Fruit fly (Drosophila melanogaster) whole organism, embryonic: ENCODE results near the gene CG3902.
A peak's percentile ranks its signal among the peaks of the same experiment; 100 is the strongest.

Experiments used
- CG6791 ChIP-seq: fragments of 200-800 bp; sonication (Bioruptor generic); IDR thresholded peaks from 3 replicates; pipeline ENCODE4 v1.3.6; 2022; ENCODE audit warnings: missing biosample characterization, missing genetic modification characterization; ENCODE audit not compliant: partially characterized antibody
- CG8765 ChIP-seq: fragments of 200-800 bp; sonication (Bioruptor generic); IDR thresholded peaks from 2 replicates; pipeline ENCODE4 v1.3.6; 2022; ENCODE audit warnings: missing biosample characterization, missing genetic modification characterization
- odd ChIP-seq: fragments of 200-800 bp; sonication (Bioruptor generic); optimal IDR thresholded peaks from 2 replicates; lab custom pipeline; 2017; ENCODE audit warnings: missing biosample characterization, mild to moderate bottlenecking, missing genetic modification characterization
- pita ChIP-seq: fragments of 200-800 bp; sonication (Bioruptor generic); optimal IDR thresholded peaks from 2 replicates; lab custom pipeline; 2017; ENCODE audit warnings: missing biosample characterization, mild to moderate bottlenecking, missing genetic modification characterization
- tap ChIP-seq: fragments of 200-800 bp; optimal IDR thresholded peaks from 3 replicates; lab custom pipeline; 2019; ENCODE audit warnings: missing biosample characterization, mild to moderate bottlenecking, missing genetic modification characterization, moderate library complexity

DNA sequence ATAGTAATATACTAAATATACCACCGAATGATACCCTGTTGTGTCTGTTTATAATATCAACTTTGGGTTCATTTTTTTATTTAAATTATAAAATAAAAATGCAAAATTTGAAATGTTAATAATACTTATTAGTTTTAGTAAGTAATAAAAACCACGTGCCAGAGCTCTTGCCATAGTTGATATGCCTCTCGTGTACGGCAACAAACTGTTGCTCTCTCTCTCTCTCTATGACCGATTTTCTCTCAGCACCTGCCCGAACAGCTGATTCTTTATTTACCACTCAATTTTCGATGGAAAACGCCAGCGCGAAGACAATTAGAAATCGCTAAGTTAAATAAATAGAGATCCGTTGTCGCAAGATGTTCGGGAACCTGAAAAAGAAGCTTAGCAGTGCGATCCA lies 30.6 kb downstream of the CG3902 start, which contains the start of gene Dysb:
- peak; percentile 74 for TF ChIP-seq CG8765 (GFP tag; lab: Robert Waterston, UW)
- no peak for TF ChIP-seq CG6791
- TF ChIP-seq odd (GFP tag; lab: Kevin White, UChicago) = peak; percentile 79
- peak; percentile 90 for TF ChIP-seq tap (tag; lab: Kevin White, UChicago)
- no peak for TF ChIP-seq pita
